Fruit fly (Drosophila melanogaster): ENCODE data around the gene CG14137.

The CG14137 gene

dm6 chr3L:11554338-11554737, 45.5 kb downstream of the CG14137 start (continued):
- TF ChIP-seq chm (GFP tag; IDR thresholded peaks at IDR 0.05), result peak; percentile 82; the same call in 1 of the 2 replicates
- no peak for TF ChIP-seq Jarid2 (GFP tag; optimal IDR thresholded peaks at IDR 0.05)
- TF ChIP-seq CG11456 (GFP tag; IDR thresholded peaks at IDR 0.05), result peak; percentile 63; the same call in 1 of the 3 replicates
- TF ChIP-seq her (GFP tag; optimal IDR thresholded peaks at IDR 0.05), result peak; percentile 46
- TF ChIP-seq CG9437 (GFP tag; optimal IDR thresholded peaks at IDR 0.05), result peak; percentile 59
- TF ChIP-seq CG6683 (GFP tag; optimal IDR thresholded peaks at IDR 0.05), result peak; percentile 32
- TF ChIP-seq D19B (GFP tag; optimal IDR thresholded peaks at IDR 0.05), result no peak
- peak; percentile 80 for TF ChIP-seq Sox102F (GFP tag; optimal IDR thresholded peaks at IDR 0.05)
- no peak for TF ChIP-seq knrl (GFP tag; IDR thresholded peaks at IDR 0.05; ENCODE audit: partially characterized antibody)
- peak; percentile 97 for TF ChIP-seq dmrt11E (tag; optimal IDR thresholded peaks at IDR 0.05)
- no peak for TF ChIP-seq CG2199 (GFP tag; IDR thresholded peaks at IDR 0.05)
- peak; percentile 41 for TF ChIP-seq Hmr (GFP tag; optimal IDR thresholded peaks at IDR 0.05)
- no peak; the same call in 1 of the 2 replicates for TF ChIP-seq Gsc (GFP tag; IDR thresholded peaks at IDR 0.05)
- TF ChIP-seq CG2129 (GFP tag; IDR thresholded peaks at IDR 0.05; ENCODE audit: partially characterized antibody), result no peak
- TF ChIP-seq Kr (GFP tag; optimal IDR thresholded peaks at IDR 0.05), result peak; percentile 58
- peak; percentile 20 for TF ChIP-seq mam (GFP tag; optimal IDR thresholded peaks at IDR 0.05)
- TF ChIP-seq fd102C (GFP tag; optimal IDR thresholded peaks at IDR 0.05), result peak; percentile 76
- TF ChIP-seq eve (GFP tag; optimal IDR thresholded peaks at IDR 0.05), result peak in 1 of 2 experiments; percentile 87
- TF ChIP-seq Dll (GFP tag; IDR thresholded peaks at IDR 0.05; ENCODE audit: partially characterized antibody), result no peak
- no peak for TF ChIP-seq usp (GFP tag; optimal IDR thresholded peaks at IDR 0.05)
- TF ChIP-seq CG10462 (GFP tag; optimal IDR thresholded peaks at IDR 0.05), result peak; percentile 76
- peak; percentile 73 for TF ChIP-seq CG32772 (GFP tag; IDR thresholded peaks at IDR 0.05)
- TF ChIP-seq CG10366 (GFP tag; IDR thresholded peaks at IDR 0.05), result peak; percentile 73
- TF ChIP-seq CG16779 (GFP tag; IDR thresholded peaks at IDR 0.05), result no peak
- peak; percentile 99 for TF ChIP-seq sens (GFP tag)
- peak; percentile 78 for TF ChIP-seq CG2875 (GFP tag; optimal IDR thresholded peaks at IDR 0.05)
- peak; percentile 79 for TF ChIP-seq sisA (GFP tag; IDR thresholded peaks at IDR 0.05)
- TF ChIP-seq Myb (GFP tag; optimal IDR thresholded peaks at IDR 0.05), result peak; percentile 32
- no peak for TF ChIP-seq zfh2 (GFP tag; optimal IDR thresholded peaks at IDR 0.05)
- peak; percentile 71 for TF ChIP-seq lab (GFP tag; optimal IDR thresholded peaks at IDR 0.05)
- TF ChIP-seq CG6813 (GFP tag; optimal IDR thresholded peaks at IDR 0.05), result peak; percentile 84
- peak; percentile 96 for TF ChIP-seq vvl (GFP tag; IDR thresholded peaks at IDR 0.05)
- no peak for TF ChIP-seq Dp (GFP tag; optimal IDR thresholded peaks at IDR 0.05)
- TF ChIP-seq Usf (GFP tag; optimal IDR thresholded peaks at IDR 0.05), result peak; percentile 70
- TF ChIP-seq CG30403 (GFP tag; optimal IDR thresholded peaks at IDR 0.05), result peak; percentile 86
- TF ChIP-seq slp2 (GFP tag; optimal IDR thresholded peaks at IDR 0.05), result peak; percentile 64
- peak; percentile 18 for TF ChIP-seq Nf-YC (tag; optimal IDR thresholded peaks at IDR 0.05)
- peak; percentile 61; the same call in 1 of the 2 replicates for TF ChIP-seq CG32767 (GFP tag; IDR thresholded peaks at IDR 0.05)
- peak; percentile 52 for TF ChIP-seq CG17186 (GFP tag; optimal IDR thresholded peaks at IDR 0.05)
- TF ChIP-seq CG14050 (GFP tag; IDR thresholded peaks at IDR 0.05), result no peak
- peak; percentile 78 for TF ChIP-seq tio (GFP tag; optimal IDR thresholded peaks at IDR 0.05)
- no peak for TF ChIP-seq gsb (GFP tag; IDR thresholded peaks at IDR 0.05)
- TF ChIP-seq CoRest (tag; optimal IDR thresholded peaks at IDR 0.05), result peak; percentile 85
- peak; percentile 61 for TF ChIP-seq maf-S (GFP tag; optimal IDR thresholded peaks at IDR 0.05)
- TF ChIP-seq kah (GFP tag; optimal IDR thresholded peaks at IDR 0.05), result peak; percentile 67
- peak; percentile 67 for TF ChIP-seq CG11696 (GFP tag; IDR thresholded peaks at IDR 0.05)
- peak; percentile 49 for TF ChIP-seq BtbVII (GFP tag; optimal IDR thresholded peaks at IDR 0.05)
- peak; percentile 83 for TF ChIP-seq CG11504 (tag; optimal IDR thresholded peaks at IDR 0.05)
- peak; percentile 69; the same call in 1 of the 2 replicates for TF ChIP-seq danr (GFP tag; IDR thresholded peaks at IDR 0.05)
- no peak for TF ChIP-seq NFAT (GFP tag; IDR thresholded peaks at IDR 0.05)
- peak; percentile 33 for TF ChIP-seq vfl (GFP tag; optimal IDR thresholded peaks at IDR 0.05)

Data from whole organism, embryonic.